Worm (Caenorhabditis elegans) whole organism, L3 larva: ENCODE data around the gene Y57A10C.10.

ENCODE experiments used
- ZK546.5 ChIP-seq: sonication (generic microtip); optimal IDR thresholded peaks from 2 replicates; lab custom pipeline; 2017; ENCODE audit warnings: missing biosample characterization, missing genetic modification characterization
- aly-2 ChIP-seq: fragments of 150-350 bp; optimal IDR thresholded peaks from 2 replicates; lab custom pipeline; 2014; ENCODE audit warnings: missing biosample characterization, missing genetic modification characterization
- ceh-82 ChIP-seq: fragments of 150-350 bp; optimal IDR thresholded peaks from 2 replicates; lab custom pipeline; 2014; ENCODE audit warnings: missing biosample characterization, missing genetic modification characterization
- ceh-9 ChIP-seq: sonication (generic microtip); optimal IDR thresholded peaks from 2 replicates; lab custom pipeline; 2018; ENCODE audit warnings: missing biosample characterization, missing genetic modification characterization
- elt-3 ChIP-seq, 3 experiments: fragments of 150-350 bp in 1 of 3; sonication (generic microtip) in 2 of 3; optimal IDR thresholded peaks; 2 replicates in 2 of 3; 4 replicates in 1 of 3; lab custom pipeline; 2014 to 2017; ENCODE audit warnings: missing biosample characterization in 3 of 3, missing genetic modification characterization in 3 of 3
- mml-1 ChIP-seq: fragments of 150-350 bp; sonication (generic microtip); optimal IDR thresholded peaks from 3 replicates; lab custom pipeline; 2014; ENCODE audit warnings: missing biosample characterization, missing genetic modification characterization
- nhr-23 ChIP-seq: fragments of 150-350 bp; optimal IDR thresholded peaks from 2 replicates; lab custom pipeline; 2014; ENCODE audit warnings: missing biosample characterization, missing genetic modification reagents, missing genetic modification characterization
- snpc-4 ChIP-seq: fragments of 150-350 bp; optimal IDR thresholded peaks from 2 replicates; lab custom pipeline; 2014; ENCODE audit warnings: missing biosample characterization, missing genetic modification characterization

DNA sequence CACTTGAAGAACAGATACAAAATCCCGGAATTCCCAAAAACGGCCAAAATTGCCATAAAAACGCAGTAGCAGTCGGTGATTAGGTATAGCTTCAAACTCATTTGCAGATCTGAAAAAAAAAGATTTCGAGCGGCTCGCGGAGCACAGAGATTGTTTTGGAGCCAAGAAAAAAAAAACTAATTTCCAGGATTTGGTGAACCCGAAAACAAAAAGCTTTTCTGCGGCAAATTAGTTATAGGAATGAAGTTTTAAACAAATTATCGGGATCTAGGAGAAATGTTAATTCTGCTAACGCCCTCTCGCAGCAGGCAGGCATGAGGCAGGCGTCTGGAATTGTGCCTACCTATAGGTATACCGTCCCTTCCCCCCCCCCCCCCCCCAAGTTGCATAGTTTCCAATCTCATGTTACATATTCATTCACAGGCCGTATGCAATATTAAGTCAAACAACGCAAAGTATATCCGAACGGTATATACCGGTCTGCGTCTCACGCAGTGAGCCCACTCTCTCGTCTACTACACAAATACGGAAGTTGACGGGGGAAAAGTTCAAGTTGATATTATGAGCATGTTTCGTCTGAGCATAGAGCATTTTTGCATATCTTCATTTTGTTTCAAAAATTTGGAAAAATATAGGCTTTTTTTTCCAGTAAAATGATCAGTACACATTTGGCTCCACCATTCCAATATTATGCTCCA, 3.8 kb upstream of the Y57A10C.10 start, which contains the start of the genes W05H5.1 and pitr-6:
- TF ChIP-seq snpc-4 (tag; lab: Kevin White, UChicago) (no peak), elt-3 (tag; optimal IDR thresholded peaks at IDR 0.05; lab: Kevin White, UChicago) (no peak), mml-1 (tag; lab: Kevin White, UChicago) (no peak), ceh-82 (tag; lab: Kevin White, UChicago) (no peak), aly-2 (tag; lab: Kevin White, UChicago) (no peak), nhr-23 (tag; lab: Kevin White, UChicago) (no peak), ZK546.5 (tag; lab: Kevin White, UChicago) (no peak), ceh-9 (tag; lab: Kevin White, UChicago) (no peak)
